Fruit fly (Drosophila melanogaster) whole organism, embryonic: ENCODE results near the gene CG12784.

Experiments
- Bgb ChIP-seq: fragments of 200-800 bp; sonication (Bioruptor generic); IDR thresholded peaks from 2 replicates; pipeline ENCODE4 v1.3.6; 2022; ENCODE audit warnings: missing biosample characterization, missing genetic modification characterization; ENCODE audit not compliant: partially characterized antibody
- CG1233 ChIP-seq: fragments of 200-800 bp; sonication (Bioruptor generic); optimal IDR thresholded peaks from 4 replicates; lab custom pipeline; 2018; ENCODE audit warnings: missing biosample characterization, mild to moderate bottlenecking, missing genetic modification characterization
- CG12769 ChIP-seq: fragments of 200-800 bp; sonication (Bioruptor generic); optimal IDR thresholded peaks from 2 replicates; lab custom pipeline; 2019; ENCODE audit warnings: missing biosample characterization, mild to moderate bottlenecking, missing genetic modification characterization, moderate library complexity
- CG13624 ChIP-seq: fragments of 200-800 bp; sonication (Bioruptor generic); optimal IDR thresholded peaks from 2 replicates; lab custom pipeline; 2016; ENCODE audit warnings: missing biosample characterization, missing genetic modification characterization
- CG13775 ChIP-seq: fragments of 200-800 bp; sonication (Bioruptor generic); optimal IDR thresholded peaks from 3 replicates; lab custom pipeline; 2017; ENCODE audit warnings: missing biosample characterization, mild to moderate bottlenecking, missing genetic modification characterization
- CG14441 ChIP-seq: fragments of 200-800 bp; sonication (Bioruptor generic); IDR thresholded peaks from 2 replicates; pipeline ENCODE4 v1.3.6; 2022; ENCODE audit warnings: missing biosample characterization, missing genetic modification characterization
- CG15269 ChIP-seq: fragments of 200-800 bp; sonication (Bioruptor generic); optimal IDR thresholded peaks from 2 replicates; lab custom pipeline; 2018; ENCODE audit warnings: missing biosample characterization, mild to moderate bottlenecking, missing genetic modification characterization, moderate library complexity
- CG15601 ChIP-seq: fragments of 200-800 bp; sonication (Bioruptor generic); optimal IDR thresholded peaks from 3 replicates; lab custom pipeline; 2019; ENCODE audit warnings: missing biosample characterization, mild to moderate bottlenecking, missing genetic modification characterization, moderate library complexity
- CG1647 ChIP-seq: fragments of 200-800 bp; sonication (Bioruptor generic); optimal IDR thresholded peaks from 3 replicates; lab custom pipeline; 2016; ENCODE audit warnings: missing biosample characterization, missing genetic modification characterization
- CG16863 ChIP-seq: fragments of 200-800 bp; sonication (Bioruptor generic); optimal IDR thresholded peaks from 3 replicates; lab custom pipeline; 2016; ENCODE audit warnings: missing biosample characterization, missing genetic modification characterization
- CG17385 ChIP-seq: fragments of 200-800 bp; sonication (Bioruptor generic); optimal IDR thresholded peaks from 3 replicates; lab custom pipeline; 2018; ENCODE audit warnings: missing biosample characterization, mild to moderate bottlenecking, missing genetic modification characterization
- CG18011 ChIP-seq: fragments of 200-800 bp; sonication (Bioruptor generic); optimal IDR thresholded peaks from 2 replicates; lab custom pipeline; 2017; ENCODE audit warnings: missing biosample characterization, missing genetic modification characterization, mild to moderate bottlenecking, moderate library complexity, missing genotype
- CG2120 ChIP-seq: fragments of 200-800 bp; sonication (Bioruptor generic); optimal IDR thresholded peaks from 3 replicates; lab custom pipeline; 2016; ENCODE audit warnings: missing biosample characterization, missing genetic modification characterization
- CG32767 ChIP-seq: fragments of 200-800 bp; sonication (Bioruptor generic); IDR thresholded peaks from 2 replicates; pipeline ENCODE4 v1.3.6; 2022; ENCODE audit warnings: missing biosample characterization, missing genetic modification characterization
- CG6791 ChIP-seq: fragments of 200-800 bp; sonication (Bioruptor generic); IDR thresholded peaks from 3 replicates; pipeline ENCODE4 v1.3.6; 2022; ENCODE audit warnings: missing biosample characterization, missing genetic modification characterization; ENCODE audit not compliant: partially characterized antibody
- CG9727 ChIP-seq: fragments of 200-800 bp; sonication (Bioruptor generic); optimal IDR thresholded peaks from 3 replicates; lab custom pipeline; 2017; ENCODE audit warnings: missing biosample characterization, mild to moderate bottlenecking, missing genetic modification characterization
- Dbx ChIP-seq: fragments of 200-800 bp; sonication (Bioruptor generic); IDR thresholded peaks from 3 replicates; pipeline ENCODE4 v1.3.6; 2022; ENCODE audit warnings: missing biosample characterization, missing genetic modification characterization
- Dip2 ChIP-seq: fragments of 200-800 bp; sonication (Bioruptor generic); IDR thresholded peaks from 2 replicates; pipeline ENCODE4 v1.3.6; 2022; ENCODE audit warnings: missing biosample characterization, missing genetic modification characterization
- Ets65A ChIP-seq: fragments of 200-800 bp; sonication (Bioruptor generic); peaks from one replicate; lab custom pipeline; 2016; ENCODE audit warnings: missing biosample characterization, missing genetic modification characterization
- Fer1 ChIP-seq: fragments of 200-800 bp; sonication (Bioruptor generic); optimal IDR thresholded peaks from 2 replicates; lab custom pipeline; 2017; ENCODE audit warnings: missing biosample characterization, mild to moderate bottlenecking, missing genetic modification characterization
- HHEX ChIP-seq: fragments of 200-800 bp; sonication (Bioruptor generic); optimal IDR thresholded peaks from 3 replicates; lab custom pipeline; 2017; ENCODE audit warnings: missing biosample characterization, mild to moderate bottlenecking, missing genetic modification characterization, missing genetic modification reagents
- Lhr ChIP-seq: fragments of 200-800 bp; sonication (Bioruptor generic); optimal IDR thresholded peaks from 3 replicates; lab custom pipeline; 2017; ENCODE audit warnings: mild to moderate bottlenecking, missing biosample characterization, missing genetic modification reagents, missing genetic modification characterization
- NK7.1 ChIP-seq: fragments of 200-800 bp; sonication (Bioruptor generic); optimal IDR thresholded peaks from 3 replicates; lab custom pipeline; 2016; ENCODE audit warnings: missing biosample characterization, missing genetic modification characterization
- Opbp ChIP-seq: fragments of 200-800 bp; sonication (Bioruptor generic); IDR thresholded peaks from 3 replicates; pipeline ENCODE4 v1.3.6; 2022; ENCODE audit warnings: missing biosample characterization, missing genetic modification characterization; ENCODE audit not compliant: partially characterized antibody
- ac ChIP-seq: fragments of 200-800 bp; sonication (Bioruptor generic); optimal IDR thresholded peaks from 3 replicates; lab custom pipeline; 2017; ENCODE audit warnings: missing biosample characterization, mild to moderate bottlenecking, missing genetic modification characterization
- ase ChIP-seq: fragments of 200-800 bp; sonication (Bioruptor generic); IDR thresholded peaks from 3 replicates; pipeline ENCODE4 v1.3.6; 2022; ENCODE audit warnings: missing biosample characterization, missing genetic modification characterization
- bowl ChIP-seq: fragments of 200-800 bp; sonication (Bioruptor generic); IDR thresholded peaks from 2 replicates; pipeline ENCODE4 v1.3.6; 2022; ENCODE audit warnings: missing biosample characterization, missing genetic modification characterization
- chinmo ChIP-seq: fragments of 200-800 bp; sonication (Bioruptor generic); IDR thresholded peaks from 4 replicates; pipeline ENCODE4 v1.3.6; 2022; ENCODE audit warnings: missing biosample characterization, missing genetic modification characterization; ENCODE audit not compliant: partially characterized antibody
- emc ChIP-seq: fragments of 200-800 bp; sonication (Bioruptor generic); optimal IDR thresholded peaks from 2 replicates; lab custom pipeline; 2016; ENCODE audit warnings: missing biosample characterization, missing genetic modification characterization
- grn ChIP-seq: fragments of 200-800 bp; sonication (Bioruptor generic); optimal IDR thresholded peaks from 3 replicates; lab custom pipeline; 2017; ENCODE audit warnings: missing biosample characterization, missing genetic modification characterization
- inv ChIP-seq: fragments of 200-800 bp; sonication (Bioruptor generic); IDR thresholded peaks from 2 replicates; pipeline ENCODE4 v1.3.6; 2022; ENCODE audit warnings: missing biosample characterization, missing genetic modification characterization; ENCODE audit not compliant: partially characterized antibody
- jigr1 ChIP-seq: fragments of 200-800 bp; sonication (Bioruptor generic); IDR thresholded peaks from 3 replicates; pipeline ENCODE4 v1.3.6; 2022; ENCODE audit warnings: missing biosample characterization, missing genetic modification characterization
- jumu ChIP-seq: fragments of 200-800 bp; sonication (Bioruptor generic); optimal IDR thresholded peaks from 3 replicates; lab custom pipeline; 2016; ENCODE audit warnings: missing biosample characterization, missing genetic modification characterization
- lab ChIP-seq: fragments of 200-800 bp; sonication (Bioruptor generic); optimal IDR thresholded peaks from 3 replicates; lab custom pipeline; 2017; ENCODE audit warnings: missing biosample characterization, missing genetic modification characterization, mild to moderate bottlenecking, moderate library complexity, missing genetic modification reagents
- lmd ChIP-seq: fragments of 200-800 bp; sonication (Bioruptor generic); IDR thresholded peaks from 2 replicates; pipeline ENCODE4 v1.3.6; 2022; ENCODE audit warnings: missing biosample characterization, missing genetic modification characterization
- maf-S ChIP-seq: fragments of 200-800 bp; sonication (Bioruptor generic); optimal IDR thresholded peaks from 2 replicates; lab custom pipeline; 2016; ENCODE audit warnings: missing biosample characterization, missing genetic modification characterization
- pum ChIP-seq: fragments of 200-800 bp; sonication (Bioruptor generic); optimal IDR thresholded peaks from 2 replicates; lab custom pipeline; 2016; ENCODE audit warnings: missing biosample characterization, missing genetic modification characterization
- pzg ChIP-seq: fragments of 200-800 bp; sonication (Bioruptor generic); optimal IDR thresholded peaks from 3 replicates; lab custom pipeline; 2018; ENCODE audit warnings: missing biosample characterization, mild to moderate bottlenecking, missing genetic modification characterization, moderate library complexity
- ranshi ChIP-seq: fragments of 200-800 bp; sonication (Bioruptor generic); IDR thresholded peaks from 2 replicates; pipeline ENCODE4 v1.3.6; 2022; ENCODE audit warnings: missing biosample characterization, missing genetic modification characterization
- salm ChIP-seq: fragments of 200-800 bp; sonication (Bioruptor generic); optimal IDR thresholded peaks from 2 replicates; lab custom pipeline; 2018; ENCODE audit warnings: missing biosample characterization, mild to moderate bottlenecking, missing genetic modification characterization
- sc ChIP-seq, 3 experiments: fragments of >200 bp in 2 of 3; fragments of 200-800 bp in 1 of 3; sonication (Bioruptor generic) in 1 of 3; optimal IDR thresholded peaks; 2 replicates in 2 of 3; 3 replicates in 1 of 3; lab custom pipeline; 2017; ENCODE audit warnings: mild to moderate bottlenecking in 1 of 3, missing biosample characterization in 1 of 3, missing genetic modification characterization in 1 of 3, missing genetic modification reagents in 1 of 3
- schlank ChIP-seq: fragments of 200-800 bp; sonication (Bioruptor generic); optimal IDR thresholded peaks from 2 replicates; lab custom pipeline; 2018; ENCODE audit warnings: missing biosample characterization, mild to moderate bottlenecking, missing genetic modification characterization
- sob ChIP-seq: fragments of 200-800 bp; sonication (Bioruptor generic); IDR thresholded peaks from 2 replicates; pipeline ENCODE4 v1.3.6; 2022; ENCODE audit warnings: missing biosample characterization, missing genetic modification characterization
- ssp ChIP-seq: fragments of 200-800 bp; sonication (Bioruptor generic); IDR thresholded peaks from 2 replicates; pipeline ENCODE4 v1.3.6; 2022; ENCODE audit warnings: missing biosample characterization, missing genetic modification characterization
- tup ChIP-seq: fragments of 200-800 bp; sonication (Bioruptor generic); optimal IDR thresholded peaks from 2 replicates; lab custom pipeline; 2016; ENCODE audit warnings: missing biosample characterization, mild to moderate bottlenecking, missing genetic modification characterization, moderate library complexity
- zen ChIP-seq: fragments of 200-800 bp; sonication (Bioruptor generic); optimal IDR thresholded peaks from 3 replicates; lab custom pipeline; 2018; ENCODE audit warnings: missing biosample characterization, mild to moderate bottlenecking, missing genetic modification characterization, moderate library complexity
- zf30C ChIP-seq: fragments of 200-800 bp; sonication (Bioruptor generic); optimal IDR thresholded peaks from 3 replicates; lab custom pipeline; 2018; ENCODE audit warnings: missing biosample characterization, mild to moderate bottlenecking, missing genetic modification characterization

Gene CG12784

DNA sequence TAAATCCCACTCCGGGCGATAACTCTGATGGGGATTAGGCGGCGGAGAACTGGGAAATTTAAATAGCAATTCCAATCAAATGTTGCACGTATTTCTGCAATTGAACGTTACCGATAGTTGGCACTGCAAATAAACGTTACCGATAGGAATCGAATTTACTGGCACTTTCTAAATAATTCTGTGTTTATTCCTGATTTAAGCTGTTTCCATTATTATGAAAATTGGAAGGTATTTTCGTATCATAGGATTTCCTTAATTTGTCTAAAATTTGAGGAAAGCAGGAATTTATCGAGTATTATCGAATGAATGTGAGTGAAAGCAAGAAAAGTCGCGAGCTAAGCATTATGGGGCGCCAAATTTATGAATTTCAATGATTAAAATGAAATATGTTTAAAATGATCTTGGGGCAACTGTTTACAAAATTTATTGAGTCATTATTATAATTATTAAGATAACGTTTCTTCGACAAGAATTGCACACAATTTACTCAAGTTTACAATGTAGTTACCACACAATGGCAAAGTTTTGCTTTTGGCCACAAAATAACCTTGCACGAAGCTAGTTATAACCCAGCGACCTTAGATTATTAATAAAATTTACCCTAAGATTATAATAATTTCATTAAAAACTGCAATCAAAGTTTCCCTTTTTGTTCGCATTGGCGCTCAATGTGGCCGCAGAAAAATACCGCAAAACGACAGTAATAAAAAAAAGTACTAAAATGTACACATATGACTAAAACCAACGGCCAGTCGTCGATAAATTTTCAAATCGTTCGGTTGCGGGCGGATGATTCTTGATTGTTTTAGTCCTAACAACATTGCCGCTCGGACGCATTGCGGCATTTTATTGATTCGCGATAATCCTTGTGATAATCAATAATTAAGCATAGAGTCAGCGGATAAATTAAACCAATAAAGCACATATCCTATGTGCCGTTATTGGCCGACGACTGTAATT lies 40.9 kb downstream of the CG12784 start, which contains the start of gene alpha-Man-IIb (continued):
- TF ChIP-seq tup (peak; percentile 15), chinmo (0 out of 4 replicates have a peak, but pooled peaks have one; percentile 39), Dbx (GFP tag; lab: Robert Waterston, UW) (peak; percentile 46; the same call in 1 of the 3 replicates), zen (tag; lab: Kevin White, UChicago) (no peak), CG17385 (GFP tag; lab: Kevin White, UChicago) (peak; percentile 25), jigr1 (no peak), CG18011 (GFP tag; lab: Kevin White, UChicago) (no peak), lmd (no peak), CG1647 (GFP tag; lab: Kevin White, UChicago) (no peak), salm (tag; lab: Kevin White, UChicago) (no peak), CG2120 (GFP tag; lab: Kevin White, UChicago) (peak; percentile 9), Bgb (GFP tag; lab: Robert Waterston, UW) (peak; percentile 79), CG15269 (tag; lab: Kevin White, UChicago) (no peak), inv (GFP tag; lab: Robert Waterston, UW) (peak; percentile 58), schlank (tag; lab: Kevin White, UChicago) (no peak), grn (GFP tag; lab: Kevin White, UChicago) (no peak), CG1233 (peak; percentile 6), CG32767 (GFP tag; lab: Robert Waterston, UW) (0 out of 2 replicates have a peak, but pooled peaks have one; percentile 12), CG16863 (GFP tag; lab: Kevin White, UChicago) (no peak), Fer1 (peak; percentile 4), Dip2 (no peak), NK7.1 (GFP tag; lab: Kevin White, UChicago) (no peak), emc (GFP tag; lab: Kevin White, UChicago) (no peak), maf-S (GFP tag; lab: Kevin White, UChicago) (no peak), CG13624 (GFP tag; lab: Kevin White, UChicago) (peak; percentile 0), jumu (GFP tag; lab: Kevin White, UChicago) (no peak), bowl (no peak), ssp (GFP tag; lab: Robert Waterston, UW) (0 out of 2 replicates have a peak, but pooled peaks have one; percentile 13), pum (GFP tag; lab: Kevin White, UChicago) (no peak), sc (optimal IDR thresholded peaks at IDR 0.05; lab: Kevin White, UChicago) (no peak), sc (GFP tag; optimal IDR thresholded peaks at IDR 0.05; lab: Kevin White, UChicago) (no peak), ranshi (GFP tag; lab: Robert Waterston, UW) (no peak), CG12769 (tag; lab: Kevin White, UChicago) (no peak), ase (GFP tag; lab: Robert Waterston, UW) (no peak), CG14441 (GFP tag; lab: Robert Waterston, UW) (peak; percentile 41; the same call in 1 of the 2 replicates), ac (GFP tag; lab: Kevin White, UChicago) (no peak), CG9727 (GFP tag; lab: Kevin White, UChicago) (peak; percentile 7), HHEX (GFP tag; lab: Kevin White, UChicago) (peak; percentile 13), CG6791 (peak; percentile 50; the same call in 1 of the 3 replicates), pzg (GFP tag; lab: Kevin White, UChicago) (peak; percentile 75), zf30C (GFP tag; lab: Kevin White, UChicago) (no peak), Ets65A (GFP tag; lab: Kevin White, UChicago) (peak; percentile 85), lab (no peak), sob (GFP tag; lab: Robert Waterston, UW) (peak; percentile 47), CG13775 (GFP tag; lab: Kevin White, UChicago) (peak; percentile 8), Lhr (GFP tag; lab: Kevin White, UChicago) (peak; percentile 69), CG15601 (tag; lab: Kevin White, UChicago) (no peak), Opbp (GFP tag; lab: Robert Waterston, UW) (peak; percentile 64; the same call in 2 of the 3 replicates)
